Worm (Caenorhabditis elegans) whole organism, L4 larva: ENCODE measurements around the gene cdr-3.

Experiments
- F37D6.2 ChIP-seq: sonication (generic microtip); optimal IDR thresholded peaks from 2 replicates; lab custom pipeline; 2016; ENCODE audit warnings: mild to moderate bottlenecking, missing genetic modification characterization, missing compliant biosample characterization
- T20F7.1 ChIP-seq: fragments of 200-800 bp; sonication (Bioruptor generic); optimal IDR thresholded peaks from 2 replicates; lab custom pipeline; 2018; ENCODE audit warnings: mild to moderate bottlenecking, missing genetic modification characterization, missing compliant biosample characterization
- T26A8.4 ChIP-seq: fragments of 200-800 bp; sonication (Bioruptor generic); IDR thresholded peaks from 2 replicates; pipeline ENCODE4 v1.3.6; 2022; ENCODE audit warnings: missing genetic modification characterization, missing compliant biosample characterization
- Y5F2A.4 ChIP-seq: fragments of 200-800 bp; sonication (Bioruptor generic); optimal IDR thresholded peaks from 2 replicates; lab custom pipeline; 2018; ENCODE audit warnings: mild to moderate bottlenecking, missing genetic modification characterization, missing compliant biosample characterization
- ZK546.5 ChIP-seq, 2 experiments: sonication (generic microtip); optimal IDR thresholded peaks; 2 replicates each; lab custom pipeline; 2017; ENCODE audit warnings: missing biosample characterization in 2 of 2, missing genetic modification characterization in 2 of 2
- aha-1 ChIP-seq: fragments of 150-350 bp; peaks from one replicate; lab custom pipeline; 2014; ENCODE audit warnings: missing biosample characterization, missing genetic modification characterization
- aly-2 ChIP-seq: sonication (generic microtip); optimal IDR thresholded peaks from 2 replicates; lab custom pipeline; 2018; ENCODE audit warnings: missing biosample characterization, missing genetic modification characterization
- ceh-20 ChIP-seq: fragments of 200-800 bp; sonication (Bioruptor generic); IDR thresholded peaks from 2 replicates; pipeline ENCODE4 v1.3.6; 2022; ENCODE audit warnings: missing genetic modification reagents, missing genetic modification characterization, missing compliant biosample characterization
- ceh-28 ChIP-seq: fragments of 150-350 bp; optimal IDR thresholded peaks from 2 replicates; lab custom pipeline; 2014; ENCODE audit warnings: missing biosample characterization, missing genetic modification reagents, missing genetic modification characterization
- ces-1 ChIP-seq: fragments of 150-350 bp; sonication (generic microtip); optimal IDR thresholded peaks from 4 replicates; lab custom pipeline; 2014; ENCODE audit warnings: missing biosample characterization, missing genetic modification reagents, missing genetic modification characterization
- cey-2 ChIP-seq: sonication (generic microtip); optimal IDR thresholded peaks from 3 replicates; lab custom pipeline; 2017; ENCODE audit warnings: missing genetic modification characterization, mild to moderate bottlenecking, missing compliant biosample characterization, antibody characterized with exemption, borderline replicate concordance; ENCODE audit not compliant: insufficient read depth
- daf-12 ChIP-seq: fragments of 150-350 bp; optimal IDR thresholded peaks from 2 replicates; lab custom pipeline; 2014; ENCODE audit warnings: missing biosample characterization, missing genetic modification reagents, missing genetic modification characterization
- daf-16 ChIP-seq, 3 experiments: sonication (generic microtip); optimal IDR thresholded peaks; 2 replicates each; lab custom pipeline; 2016 to 2017; ENCODE audit warnings: missing genetic modification characterization in 3 of 3, missing genetic modification reagents in 3 of 3, mild to moderate bottlenecking in 2 of 3, missing compliant biosample characterization in 2 of 3, missing biosample characterization in 1 of 3, moderate library complexity in 1 of 3
- dmd-6 ChIP-seq: fragments of 200-800 bp; sonication (Bioruptor generic); IDR thresholded peaks from 2 replicates; pipeline ENCODE4 v1.3.6; 2022; ENCODE audit warnings: missing genetic modification reagents, missing genetic modification characterization, missing compliant biosample characterization
- dmd-8 ChIP-seq: fragments of 200-800 bp; sonication (Bioruptor generic); IDR thresholded peaks from 2 replicates; pipeline ENCODE4 v1.3.6; 2022; ENCODE audit warnings: missing genetic modification characterization, missing compliant biosample characterization
- dve-1 ChIP-seq: sonication (generic microtip); optimal IDR thresholded peaks from 2 replicates; lab custom pipeline; 2017; ENCODE audit warnings: antibody characterized with exemption, mild to moderate bottlenecking, missing genetic modification characterization, missing compliant biosample characterization; ENCODE audit not compliant: insufficient read depth
- gei-8 ChIP-seq: fragments of 200-800 bp; sonication (Bioruptor generic); optimal IDR thresholded peaks from 2 replicates; lab custom pipeline; 2018; ENCODE audit warnings: mild to moderate bottlenecking, missing genetic modification characterization, missing compliant biosample characterization
- hlh-11 ChIP-seq: fragments of 200-800 bp; sonication (Bioruptor generic); optimal IDR thresholded peaks from 2 replicates; lab custom pipeline; 2018; ENCODE audit warnings: mild to moderate bottlenecking, missing genetic modification characterization, missing compliant biosample characterization
- hlh-30 ChIP-seq: sonication (generic microtip); optimal IDR thresholded peaks from 2 replicates; lab custom pipeline; 2017; ENCODE audit warnings: antibody characterized with exemption, mild to moderate bottlenecking, missing genetic modification characterization, missing compliant biosample characterization; ENCODE audit not compliant: insufficient read depth
- hmg-1.1 ChIP-seq: fragments of 200-800 bp; sonication (Bioruptor generic); IDR thresholded peaks from 2 replicates; pipeline ENCODE4 v1.3.6; 2022; ENCODE audit warnings: missing genetic modification reagents, missing genetic modification characterization, missing compliant biosample characterization
- lin-13 ChIP-seq: fragments of 150-350 bp; optimal IDR thresholded peaks from 2 replicates; lab custom pipeline; 2014; ENCODE audit warnings: missing biosample characterization, missing genetic modification reagents, missing genetic modification characterization
- lin-38 ChIP-seq: fragments of 200-800 bp; sonication (Bioruptor generic); IDR thresholded peaks from 2 replicates; pipeline ENCODE4 v1.3.6; 2022; ENCODE audit warnings: missing genetic modification reagents, missing genetic modification characterization, missing compliant biosample characterization
- lir-3 ChIP-seq: sonication (generic microtip); optimal IDR thresholded peaks from 2 replicates; lab custom pipeline; 2016; ENCODE audit warnings: mild to moderate bottlenecking, missing genetic modification characterization, missing compliant biosample characterization
- lsy-2 ChIP-seq, 2 experiments: fragments of 150-350 bp in 1 of 2; sonication (generic microtip) in 1 of 2; optimal IDR thresholded peaks; 2 replicates each; lab custom pipeline; 2014 to 2017; ENCODE audit warnings: missing biosample characterization in 2 of 2, missing genetic modification characterization in 2 of 2
- madf-9 ChIP-seq: fragments of 200-800 bp; sonication (Bioruptor generic); conservative IDR thresholded peaks from 2 replicates; pipeline ENCODE4 v1.3.6; 2022; ENCODE audit warnings: missing genetic modification reagents, missing genetic modification characterization, missing compliant biosample characterization
- mdl-1 ChIP-seq, 2 experiments: fragments of 150-350 bp in 1 of 2; sonication (generic microtip) in 1 of 2; optimal IDR thresholded peaks; 2 replicates each; lab custom pipeline; 2014 to 2017; ENCODE audit warnings: missing biosample characterization in 2 of 2, missing genetic modification characterization in 2 of 2
- mep-1 ChIP-seq: fragments of 150-350 bp; sonication (generic microtip); optimal IDR thresholded peaks from 3 replicates; lab custom pipeline; 2014; ENCODE audit warnings: missing biosample characterization, missing genetic modification characterization
- mes-2 ChIP-seq: sonication (generic microtip); optimal IDR thresholded peaks from 2 replicates; lab custom pipeline; 2016; ENCODE audit warnings: missing genotype, mild to moderate bottlenecking, missing genetic modification characterization, missing compliant biosample characterization; ENCODE audit not compliant: poor library complexity, severe bottlenecking
- mxl-2 ChIP-seq: fragments of 200-800 bp; sonication (Bioruptor generic); conservative IDR thresholded peaks from 2 replicates; pipeline ENCODE4 v1.3.6; 2022; ENCODE audit warnings: missing genetic modification reagents, missing genetic modification characterization, missing compliant biosample characterization
- mxl-3 ChIP-seq: fragments of 200-800 bp; sonication (Bioruptor generic); optimal IDR thresholded peaks from 2 replicates; lab custom pipeline; 2018; ENCODE audit warnings: mild to moderate bottlenecking, missing genetic modification characterization, missing compliant biosample characterization
- nhr-10 ChIP-seq: fragments of 150-350 bp; optimal IDR thresholded peaks from 2 replicates; lab custom pipeline; 2014; ENCODE audit warnings: missing biosample characterization, missing genetic modification characterization
- nhr-102 ChIP-seq: sonication (generic microtip); optimal IDR thresholded peaks from 2 replicates; lab custom pipeline; 2016; ENCODE audit warnings: mild to moderate bottlenecking, missing genetic modification characterization, moderate library complexity, missing compliant biosample characterization
- nhr-111 ChIP-seq: fragments of 200-800 bp; sonication (Bioruptor generic); optimal IDR thresholded peaks from 2 replicates; lab custom pipeline; 2018; ENCODE audit warnings: mild to moderate bottlenecking, missing genetic modification characterization, missing compliant biosample characterization
- nhr-42 ChIP-seq: fragments of 200-800 bp; sonication (Bioruptor generic); IDR thresholded peaks from 2 replicates; pipeline ENCODE4 v1.3.6; 2022; ENCODE audit warnings: missing genetic modification characterization, missing compliant biosample characterization
- nhr-48 ChIP-seq: sonication (generic microtip); optimal IDR thresholded peaks from 2 replicates; lab custom pipeline; 2016; ENCODE audit warnings: mild to moderate bottlenecking, missing genetic modification characterization, missing compliant biosample characterization
- nhr-6 ChIP-seq: fragments of 150-350 bp; optimal IDR thresholded peaks from 2 replicates; lab custom pipeline; 2014; ENCODE audit warnings: missing biosample characterization, missing genetic modification characterization
- php-3 ChIP-seq: fragments of 200-800 bp; sonication (Bioruptor generic); IDR thresholded peaks from 2 replicates; pipeline ENCODE4 v1.3.6; 2022; ENCODE audit warnings: missing genetic modification reagents, missing genetic modification characterization, missing compliant biosample characterization
- pqm-1 ChIP-seq: sonication (generic microtip); optimal IDR thresholded peaks from 2 replicates; lab custom pipeline; 2017; ENCODE audit warnings: missing biosample characterization, missing genetic modification characterization
- rbr-2 ChIP-seq: sonication (generic microtip); optimal IDR thresholded peaks from 2 replicates; lab custom pipeline; 2016; ENCODE audit warnings: missing genotype, missing genetic modification characterization, missing compliant biosample characterization
- set-16 ChIP-seq: fragments of 200-800 bp; sonication (Bioruptor generic); IDR thresholded peaks from 2 replicates; pipeline ENCODE4 v1.3.6; 2022; ENCODE audit warnings: missing genetic modification reagents, missing genetic modification characterization, missing compliant biosample characterization
- snpc-4 ChIP-seq: fragments of 150-350 bp; optimal IDR thresholded peaks from 2 replicates; lab custom pipeline; 2014; ENCODE audit warnings: missing biosample characterization, missing genetic modification characterization
- spr-1 ChIP-seq: sonication (generic microtip); optimal IDR thresholded peaks from 2 replicates; lab custom pipeline; 2016; ENCODE audit warnings: mild to moderate bottlenecking, missing genetic modification characterization, missing compliant biosample characterization
- tag-97 ChIP-seq: fragments of 200-800 bp; sonication (Bioruptor generic); IDR thresholded peaks from 2 replicates; pipeline ENCODE4 v1.3.6; 2022; ENCODE audit warnings: missing genetic modification characterization, missing compliant biosample characterization
- unc-130 ChIP-seq: sonication (generic microtip); optimal IDR thresholded peaks from 2 replicates; lab custom pipeline; 2016; ENCODE audit warnings: missing genetic modification reagents, missing genetic modification characterization, missing compliant biosample characterization
- ztf-7 ChIP-seq: fragments of 150-350 bp; optimal IDR thresholded peaks from 2 replicates; lab custom pipeline; 2014; ENCODE audit warnings: missing biosample characterization, missing genetic modification characterization

cdr-3 gene

ce11 chrV:12465399-12465798 is 48.2 kb upstream of the cdr-3 start (continued):
- TF ChIP-seq mxl-3 (peak; percentile 40), F37D6.2 (tag; lab: Kevin White, UChicago) (peak; percentile 67), T20F7.1 (peak; percentile 34), aha-1 (no peak), ceh-20 (peak; percentile 85), nhr-111 (no peak), T26A8.4 (0 out of 2 replicates have a peak, but pooled peaks have one; percentile 45), nhr-42 (no peak), Y5F2A.4 (GFP tag; lab: Kevin White, UChicago) (no peak), madf-9 (no peak), ZK546.5 (tag; optimal IDR thresholded peaks at IDR 0.05; lab: Kevin White, UChicago) (no peak), dmd-8 (0 out of 2 replicates have a peak, but pooled peaks have one; percentile 36), hlh-30 (peak; percentile 37), mxl-2 (GFP tag; lab: Robert Waterston, UW) (no peak), lin-13 (GFP tag; lab: Kevin White, UChicago) (no peak), tag-97 (no peak), lir-3 (no peak)

DNA sequence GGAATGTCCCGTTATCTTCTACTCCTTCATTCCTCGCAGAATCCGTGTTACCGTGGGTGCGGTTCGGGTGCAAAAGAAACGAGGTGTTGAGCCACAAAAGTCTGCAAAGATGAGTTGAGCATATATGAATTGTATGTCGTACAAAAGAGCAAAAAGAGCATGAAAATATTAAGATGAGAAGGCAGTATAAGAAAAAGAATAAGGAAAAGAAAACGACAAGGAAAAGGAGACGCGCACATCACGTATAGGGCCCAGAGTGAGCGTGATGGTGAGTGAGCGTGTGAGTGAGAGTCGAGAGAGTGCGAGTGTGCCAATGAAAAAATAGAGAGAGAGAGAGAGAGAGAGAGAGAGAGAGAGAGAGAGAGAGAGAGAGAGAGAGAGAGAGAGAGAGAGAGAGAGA is 45.7 kb upstream of the cdr-3 start, which contains the start of gene egl-10:
TSS of gene egl-10 (minus strand) at position 101 of the 400 bp plus-strand sequence.
- TF ChIP-seq lin-38 (GFP tag; lab: Robert Waterston, UW): no peak
- no peak for TF ChIP-seq aly-2 (tag; lab: Kevin White, UChicago)
- no peak for TF ChIP-seq unc-130 (GFP tag; lab: Kevin White, UChicago)
- no peak for TF ChIP-seq gei-8 (GFP tag; lab: Kevin White, UChicago)
- no peak for TF ChIP-seq snpc-4
- TF ChIP-seq hlh-11: no peak
- no peak for TF ChIP-seq lin-13 (GFP tag; lab: Kevin White, UChicago)
- no peak for TF ChIP-seq spr-1
- TF ChIP-seq ztf-7 (tag; lab: Kevin White, UChicago): no peak
- no peak for TF ChIP-seq T20F7.1
- peak; percentile 50 for TF ChIP-seq mes-2 (tag; lab: Kevin White, UChicago)
- no peak for TF ChIP-seq aha-1
- no peak for TF ChIP-seq php-3 (GFP tag; lab: Robert Waterston, UW)
- TF ChIP-seq cey-2 (tag; lab: Kevin White, UChicago): no peak
- TF ChIP-seq mxl-2 (GFP tag; lab: Robert Waterston, UW): no peak
- TF ChIP-seq rbr-2: no peak
- TF ChIP-seq set-16: no peak; the same call in 1 of the 2 replicates
- TF ChIP-seq dmd-6 (GFP tag; lab: Robert Waterston, UW): no peak
- peak; percentile 11 for TF ChIP-seq hlh-30
- TF ChIP-seq dve-1: peak; percentile 19
- 0 out of 2 replicates have a peak, but pooled peaks have one; percentile 21 for TF ChIP-seq hmg-1.1 (GFP tag; lab: Robert Waterston, UW)
- TF ChIP-seq T26A8.4: no peak
- TF ChIP-seq nhr-6 (tag; lab: Kevin White, UChicago): peak; percentile 11
- TF ChIP-seq nhr-48 (tag; lab: Kevin White, UChicago): no peak
- TF ChIP-seq mep-1: no peak

- TF ChIP-seq pqm-1 (tag; lab: Kevin White, UChicago): no peak
- peak; percentile 25 for TF ChIP-seq mep-1
- no peak for TF ChIP-seq php-3 (GFP tag; lab: Robert Waterston, UW)
- peak in 1 of 2 experiments; percentile 36 for TF ChIP-seq lsy-2 (tag; optimal IDR thresholded peaks at IDR 0.05; lab: Kevin White, UChicago)
- no peak for TF ChIP-seq daf-12 (tag; lab: Kevin White, UChicago)
- no peak for TF ChIP-seq ceh-28 (tag; lab: Kevin White, UChicago)
- no peak for TF ChIP-seq ces-1
- TF ChIP-seq dve-1: peak; percentile 16
- peak in 1 of 2 experiments; percentile 59 for TF ChIP-seq daf-16 (GFP tag; optimal IDR thresholded peaks at IDR 0.05; lab: Kevin White, UChicago)
- TF ChIP-seq daf-16 (tag; optimal IDR thresholded peaks at IDR 0.05; lab: Kevin White, UChicago): no peak
- no peak for TF ChIP-seq nhr-10 (tag; lab: Kevin White, UChicago)
- peak; percentile 1 for TF ChIP-seq hlh-11
- no peak for TF ChIP-seq nhr-48 (tag; lab: Kevin White, UChicago)
- no peak for TF ChIP-seq madf-9
- TF ChIP-seq mdl-1 (tag; optimal IDR thresholded peaks at IDR 0.05; lab: Kevin White, UChicago): peak in 1 of 2 experiments; percentile 32
- TF ChIP-seq nhr-102 (tag; lab: Kevin White, UChicago): no peak
- peak; percentile 68 for TF ChIP-seq aha-1
- no peak for TF ChIP-seq lin-38 (GFP tag; lab: Robert Waterston, UW)
These were observed 43.4 kb upstream of the cdr-3 start for ce11 chrV:12460583-12460982.
